4 worm cellular contexts compared by ENCODE assay signal in genomic region chrIV:769931-770544, ce11.
TF ChIP-seq lines count a peak whose summit lies in the region.

No protein-coding gene starts in this region.

TF ChIP-seq in whole organism, L1 larva, 84 proteins besides CTCF, POLR2A, EP300 and RAD21:
- TF ChIP-seq lin-35 (GFP tag; optimal IDR thresholded peaks at IDR 0.05; lab: Kevin White, UChicago), result peak; percentile 32 to 44
- TF ChIP-seq nhr-85 (tag; lab: Kevin White, UChicago), result peak; percentile 17
- TF ChIP-seq dpl-1 (GFP tag; optimal IDR thresholded peaks at IDR 0.05; lab: Kevin White, UChicago), result peak; percentile 27 to 59 (median 54)
- TF ChIP-seq efl-1 (optimal IDR thresholded peaks at IDR 0.05; lab: Kevin White, UChicago), result peak in 1 of 2 experiments; percentile 57
- peak; percentile 67 to 95 for TF ChIP-seq efl-1 (GFP tag; optimal IDR thresholded peaks at IDR 0.05 in 1 of 2; lab: Kevin White, UChicago)
- peak; percentile 15; the same call in 1 of the 2 replicates for TF ChIP-seq isw-1 (GFP tag; IDR thresholded peaks at IDR 0.05; lab: Robert Waterston, UW)

TF ChIP-seq in whole organism, L2 larva, 48 proteins besides CTCF, POLR2A, EP300 and RAD21:
- TF ChIP-seq gmeb-1 (tag; optimal IDR thresholded peaks at IDR 0.05; lab: Kevin White, UChicago), result peak; percentile 33
TF ChIP-seq in whole organism, L2 larva: peak in this region for 1; not testable (repeated sequence) for 47.

TF ChIP-seq in whole organism, L4 larva, 104 proteins besides CTCF, POLR2A, EP300 and RAD21:
- peak; percentile 86 for TF ChIP-seq lin-38 (GFP tag; IDR thresholded peaks at IDR 0.05; lab: Robert Waterston, UW)

TF ChIP-seq in whole organism, young adult, 124 proteins besides CTCF, POLR2A, EP300 and RAD21:
- peak; percentile 28; the same call in 1 of the 2 replicates for TF ChIP-seq D2030.7 (GFP tag; IDR thresholded peaks at IDR 0.05; lab: Robert Waterston, UW)
- TF ChIP-seq mcd-1 (GFP tag; IDR thresholded peaks at IDR 0.05; lab: Robert Waterston, UW), result peak; percentile 85
